Worm (Caenorhabditis elegans) whole organism, early embryonic: ENCODE results near the gene F35C5.12.

ENCODE experiments used
- B0310.2 ChIP-seq: sonication (generic microtip); optimal IDR thresholded peaks from 2 replicates; lab custom pipeline; 2016; ENCODE audit warnings: mild to moderate bottlenecking, missing genetic modification characterization, missing compliant biosample characterization
- F13C5.2 ChIP-seq: sonication (generic microtip); optimal IDR thresholded peaks from 2 replicates; lab custom pipeline; 2017; ENCODE audit warnings: mild to moderate bottlenecking, missing genetic modification characterization, inconsistent platforms, missing compliant biosample characterization
- aly-1 ChIP-seq: sonication (generic microtip); optimal IDR thresholded peaks from 2 replicates; lab custom pipeline; 2016; ENCODE audit warnings: missing genetic modification characterization, missing compliant biosample characterization
- ama-1 ChIP-seq: fragments of 150-350 bp; optimal IDR thresholded peaks from 2 replicates; lab custom pipeline; 2014
- ceh-13 ChIP-seq: fragments of 200-800 bp; sonication (Bioruptor generic); optimal IDR thresholded peaks from 2 replicates; lab custom pipeline; 2018; ENCODE audit warnings: mild to moderate bottlenecking, missing genetic modification characterization, missing compliant biosample characterization
- ceh-36 ChIP-seq: sonication (generic microtip); optimal IDR thresholded peaks from 2 replicates; lab custom pipeline; 2016; ENCODE audit warnings: missing genetic modification characterization, inconsistent platforms, missing compliant biosample characterization
- ets-7 ChIP-seq: sonication (generic microtip); optimal IDR thresholded peaks from 2 replicates; lab custom pipeline; 2016; ENCODE audit warnings: missing genotype, missing genetic modification characterization, missing compliant biosample characterization
- flt-1 ChIP-seq: fragments of 200-800 bp; sonication (Bioruptor generic); IDR thresholded peaks from 2 replicates; pipeline ENCODE4 v1.3.6; 2022; ENCODE audit warnings: missing genetic modification characterization, missing compliant biosample characterization
- hmbx-1 ChIP-seq: sonication (generic microtip); optimal IDR thresholded peaks from 2 replicates; lab custom pipeline; 2016; ENCODE audit warnings: mild to moderate bottlenecking, missing genetic modification characterization, missing compliant biosample characterization
- hmg-4 ChIP-seq: fragments of 200-800 bp; sonication (Bioruptor generic); optimal IDR thresholded peaks from 2 replicates; lab custom pipeline; 2018; ENCODE audit warnings: mild to moderate bottlenecking, missing genetic modification characterization, missing compliant biosample characterization
- hnd-1 ChIP-seq: sonication (generic microtip); optimal IDR thresholded peaks from 2 replicates; lab custom pipeline; 2016; ENCODE audit warnings: missing genetic modification characterization, missing compliant biosample characterization
- pes-1 ChIP-seq: fragments of 200-800 bp; sonication (Bioruptor generic); IDR thresholded peaks from 2 replicates; pipeline ENCODE4 v1.3.6; 2022; ENCODE audit warnings: missing genetic modification reagents, missing genetic modification characterization, missing compliant biosample characterization
- scrt-1 ChIP-seq: fragments of 200-800 bp; sonication (Bioruptor generic); IDR thresholded peaks from 2 replicates; pipeline ENCODE4 v1.3.6; 2022; ENCODE audit warnings: missing genetic modification characterization, missing compliant biosample characterization
- sea-1 ChIP-seq: fragments of 200-800 bp; sonication (Bioruptor generic); conservative IDR thresholded peaks from 2 replicates; pipeline ENCODE4 v1.3.6; 2022; ENCODE audit warnings: missing genetic modification characterization, missing compliant biosample characterization
- tbx-11 ChIP-seq: fragments of 200-800 bp; sonication (Bioruptor generic); IDR thresholded peaks from 2 replicates; pipeline ENCODE4 v1.3.6; 2022; ENCODE audit warnings: missing genetic modification characterization, missing compliant biosample characterization
- tbx-37 ChIP-seq: fragments of 200-800 bp; sonication (Bioruptor generic); conservative IDR thresholded peaks from 2 replicates; pipeline ENCODE4 v1.3.6; 2022; ENCODE audit warnings: missing genetic modification reagents, missing genetic modification characterization, missing compliant biosample characterization
- tra-4 ChIP-seq: sonication (generic microtip); optimal IDR thresholded peaks from 2 replicates; lab custom pipeline; 2017; ENCODE audit warnings: missing genetic modification characterization, missing compliant biosample characterization

The F35C5.12 gene

ce11 chrII:12944587-12945126 is 30.3 kb upstream of the F35C5.12 start:
- 0 out of 2 replicates have a peak, but pooled peaks have one; percentile 68 for TF ChIP-seq sea-1 (GFP tag; lab: Robert Waterston, UW)
- peak; percentile 66 for TF ChIP-seq hmbx-1 (tag; lab: Kevin White, UChicago)
- peak; percentile 58 for TF ChIP-seq tbx-11 (GFP tag; lab: Robert Waterston, UW)
- TF ChIP-seq F13C5.2 (tag; lab: Kevin White, UChicago), result peak; percentile 82
- TF ChIP-seq scrt-1 (GFP tag; lab: Robert Waterston, UW), result peak; percentile 36; the same call in 1 of the 2 replicates
- peak; percentile 47; the same call in 1 of the 2 replicates for TF ChIP-seq flt-1 (GFP tag; lab: Robert Waterston, UW)
- TF ChIP-seq ceh-13 (GFP tag; lab: Kevin White, UChicago), result peak; percentile 21
- peak; percentile 97 for TF ChIP-seq ama-1 (lab: Kevin White, UChicago)
- TF ChIP-seq tbx-37, result peak; percentile 30; the same call in 1 of the 2 replicates
- TF ChIP-seq B0310.2, result peak; percentile 86
- no peak for TF ChIP-seq hnd-1 (tag; lab: Kevin White, UChicago)
- peak; percentile 80; the same call in 1 of the 2 replicates for TF ChIP-seq pes-1 (GFP tag; lab: Robert Waterston, UW)
- TF ChIP-seq ets-7 (tag; lab: Kevin White, UChicago), result peak; percentile 48
- peak; percentile 88 for TF ChIP-seq tra-4 (tag; lab: Kevin White, UChicago)
- TF ChIP-seq aly-1, result peak; percentile 56
- peak; percentile 85 for TF ChIP-seq hmg-4 (GFP tag; lab: Kevin White, UChicago)
- TF ChIP-seq ceh-36 (tag; lab: Kevin White, UChicago), result peak; percentile 69

DNA sequence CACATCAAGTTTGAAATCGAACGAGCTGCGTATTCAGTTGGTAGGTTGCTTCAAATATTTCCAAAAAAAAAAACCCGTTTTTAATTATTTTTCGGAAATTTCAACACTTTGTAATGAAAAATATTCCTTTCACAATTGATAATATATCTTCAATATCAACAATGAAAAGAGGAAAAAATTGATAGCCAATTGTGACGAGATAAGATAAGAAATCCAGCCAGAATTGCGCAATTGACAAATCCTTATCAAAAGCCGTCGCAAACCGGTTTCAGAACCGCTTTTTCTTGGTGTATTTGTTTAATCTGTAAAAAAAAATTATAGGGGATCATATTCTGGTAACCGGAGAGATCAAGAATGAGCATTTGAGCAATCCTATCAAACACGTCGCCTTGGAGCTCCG is 28.1 kb upstream of the F35C5.12 start:
- no peak for TF ChIP-seq hmg-4 (GFP tag; lab: Kevin White, UChicago)
- TF ChIP-seq F13C5.2 (tag; lab: Kevin White, UChicago), result no peak
- no peak for TF ChIP-seq ama-1 (lab: Kevin White, UChicago)
- no peak for TF ChIP-seq pes-1 (GFP tag; lab: Robert Waterston, UW)
- TF ChIP-seq flt-1 (GFP tag; lab: Robert Waterston, UW), result no peak
- no peak for TF ChIP-seq tra-4 (tag; lab: Kevin White, UChicago)
- no peak for TF ChIP-seq ceh-36 (tag; lab: Kevin White, UChicago)
- no peak for TF ChIP-seq scrt-1 (GFP tag; lab: Robert Waterston, UW)

- TF ChIP-seq pes-1 (GFP tag; lab: Robert Waterston, UW), result no peak
- TF ChIP-seq ceh-13 (GFP tag; lab: Kevin White, UChicago), result no peak
- TF ChIP-seq ama-1 (lab: Kevin White, UChicago), result no peak
- no peak for TF ChIP-seq ceh-36 (tag; lab: Kevin White, UChicago)
- no peak for TF ChIP-seq B0310.2
- no peak for TF ChIP-seq tbx-37
- no peak for TF ChIP-seq tra-4 (tag; lab: Kevin White, UChicago)
- no peak for TF ChIP-seq tbx-11 (GFP tag; lab: Robert Waterston, UW)
- no peak for TF ChIP-seq F13C5.2 (tag; lab: Kevin White, UChicago)
- TF ChIP-seq hmbx-1 (tag; lab: Kevin White, UChicago), result no peak
- no peak for TF ChIP-seq ets-7 (tag; lab: Kevin White, UChicago)
- no peak for TF ChIP-seq sea-1 (GFP tag; lab: Robert Waterston, UW)
- TF ChIP-seq flt-1 (GFP tag; lab: Robert Waterston, UW), result no peak
- no peak for TF ChIP-seq aly-1
- TF ChIP-seq hmg-4 (GFP tag; lab: Kevin White, UChicago), result no peak
- TF ChIP-seq hnd-1 (tag; lab: Kevin White, UChicago), result no peak
- TF ChIP-seq scrt-1 (GFP tag; lab: Robert Waterston, UW), result no peak
Observed at ce11 chrII:12939801-12940200, 25.4 kb upstream of the F35C5.12 start, which contains the start of gene arrd-10. arrd-10 (plus strand) TSS chrII:12940101.

- TF ChIP-seq F13C5.2 (tag; lab: Kevin White, UChicago), result no peak
Observed at ce11 chrII:12939161-12939560, 24.8 kb upstream of the F35C5.12 start.

- TF ChIP-seq pes-1 (GFP tag; lab: Robert Waterston, UW) (no peak), hnd-1 (tag; lab: Kevin White, UChicago) (no peak), hmg-4 (GFP tag; lab: Kevin White, UChicago) (no peak)
Observed at ce11 chrII:12935259-12935658, 20.9 kb upstream of the F35C5.12 start, which contains the start of gene lips-9. lips-9 (minus strand) TSS chrII:12935359.

DNA sequence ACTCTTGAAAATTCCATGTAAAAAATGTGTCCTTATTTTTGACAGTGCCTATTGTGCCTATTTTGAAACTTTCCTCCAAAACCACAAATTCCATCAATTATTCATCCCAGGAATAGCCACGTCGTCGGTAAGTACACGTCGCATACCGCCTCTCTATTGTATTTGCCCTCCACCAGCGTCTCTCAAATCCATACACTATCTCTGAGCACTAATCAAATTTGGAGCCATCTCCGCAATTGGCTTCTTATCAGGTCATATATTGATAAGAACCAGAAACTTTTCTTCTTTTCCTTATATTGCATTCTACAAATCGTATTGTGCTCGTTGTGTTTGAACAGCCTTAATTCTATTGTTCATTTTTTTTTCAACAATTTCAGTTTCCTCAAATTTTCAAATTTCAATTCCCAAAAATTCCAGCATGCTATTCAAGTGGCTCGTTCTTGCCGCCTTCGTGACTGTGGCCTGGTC is 17.1 kb upstream of the F35C5.12 start, which contains the start of gene dct-18:
TSS of gene dct-18 (plus strand) at position 418 of the 468 bp plus-strand sequence.
- TF ChIP-seq pes-1 (GFP tag; lab: Robert Waterston, UW) (no peak), tra-4 (tag; lab: Kevin White, UChicago) (no peak), flt-1 (GFP tag; lab: Robert Waterston, UW) (no peak), ama-1 (lab: Kevin White, UChicago) (no peak), B0310.2 (no peak), ceh-36 (tag; lab: Kevin White, UChicago) (no peak), F13C5.2 (tag; lab: Kevin White, UChicago) (no peak), aly-1 (no peak), tbx-11 (GFP tag; lab: Robert Waterston, UW) (no peak), hmbx-1 (tag; lab: Kevin White, UChicago) (no peak), ets-7 (tag; lab: Kevin White, UChicago) (no peak), ceh-13 (GFP tag; lab: Kevin White, UChicago) (no peak), scrt-1 (GFP tag; lab: Robert Waterston, UW) (no peak), hmg-4 (GFP tag; lab: Kevin White, UChicago) (no peak), hnd-1 (tag; lab: Kevin White, UChicago) (no peak), tbx-37 (no peak), sea-1 (GFP tag; lab: Robert Waterston, UW) (no peak)

ce11 chrII:12930138-12930537 is 15.8 kb upstream of the F35C5.12 start:
- TF ChIP-seq ceh-36 (tag; lab: Kevin White, UChicago) (no peak), tra-4 (tag; lab: Kevin White, UChicago) (no peak), hnd-1 (tag; lab: Kevin White, UChicago) (no peak), hmbx-1 (tag; lab: Kevin White, UChicago) (no peak), ceh-13 (GFP tag; lab: Kevin White, UChicago) (no peak), sea-1 (GFP tag; lab: Robert Waterston, UW) (no peak), flt-1 (GFP tag; lab: Robert Waterston, UW) (no peak)
